Worm (Caenorhabditis elegans) whole organism, late embryonic: ENCODE data around the gene jmjd-1.1.

ENCODE experiments used
- C08G9.2 ChIP-seq: sonication (generic microtip); optimal IDR thresholded peaks from 2 replicates; lab custom pipeline; 2016; ENCODE audit warnings: mild to moderate bottlenecking, missing genetic modification characterization, moderate library complexity, missing compliant biosample characterization
- F13H6.1 ChIP-seq: sonication (generic microtip); optimal IDR thresholded peaks from 2 replicates; lab custom pipeline; 2016; ENCODE audit warnings: missing genetic modification characterization, missing compliant biosample characterization
- Y22D7AL.16 ChIP-seq: sonication (generic microtip); optimal IDR thresholded peaks from 2 replicates; lab custom pipeline; 2016; ENCODE audit warnings: missing genetic modification characterization, missing compliant biosample characterization
- ceh-18 ChIP-seq: sonication (generic microtip); optimal IDR thresholded peaks from 2 replicates; lab custom pipeline; 2016; ENCODE audit warnings: missing genetic modification characterization, missing compliant biosample characterization
- ceh-22 ChIP-seq: sonication (generic microtip); optimal IDR thresholded peaks from 2 replicates; lab custom pipeline; 2017; ENCODE audit warnings: missing biosample characterization, missing genetic modification characterization
- ceh-24 ChIP-seq: sonication (generic microtip); optimal IDR thresholded peaks from 2 replicates; lab custom pipeline; 2016; ENCODE audit warnings: mild to moderate bottlenecking, missing genetic modification characterization, missing compliant biosample characterization
- ceh-30 ChIP-seq: fragments of 150-350 bp; optimal IDR thresholded peaks from 2 replicates; lab custom pipeline; 2014; ENCODE audit warnings: missing biosample characterization, missing genetic modification characterization
- ceh-31 ChIP-seq: sonication (generic microtip); optimal IDR thresholded peaks from 2 replicates; lab custom pipeline; 2016; ENCODE audit warnings: missing genetic modification characterization, missing compliant biosample characterization
- ceh-34 ChIP-seq: sonication (generic microtip); optimal IDR thresholded peaks from 2 replicates; lab custom pipeline; 2016; ENCODE audit warnings: mild to moderate bottlenecking, missing genetic modification characterization, missing compliant biosample characterization
- ceh-6 ChIP-seq: fragments of 200-800 bp; sonication (Bioruptor generic); optimal IDR thresholded peaks from 2 replicates; lab custom pipeline; 2018; ENCODE audit warnings: mild to moderate bottlenecking, missing genetic modification characterization, missing compliant biosample characterization
- che-1 ChIP-seq: sonication (generic microtip); optimal IDR thresholded peaks from 2 replicates; lab custom pipeline; 2016; ENCODE audit warnings: mild to moderate bottlenecking, missing genetic modification characterization, missing compliant biosample characterization
- dve-1 ChIP-seq: sonication (generic microtip); optimal IDR thresholded peaks from 2 replicates; lab custom pipeline; 2017; ENCODE audit warnings: antibody characterized with exemption, mild to moderate bottlenecking, missing genetic modification characterization, missing compliant biosample characterization
- elt-2 ChIP-seq: sonication (generic microtip); optimal IDR thresholded peaks from 2 replicates; lab custom pipeline; 2016; ENCODE audit warnings: missing genetic modification reagents, missing genetic modification characterization, missing compliant biosample characterization
- elt-4 ChIP-seq: sonication (generic microtip); optimal IDR thresholded peaks from 2 replicates; lab custom pipeline; 2016; ENCODE audit warnings: missing genetic modification characterization, missing compliant biosample characterization
- ets-4 ChIP-seq: sonication (generic microtip); optimal IDR thresholded peaks from 2 replicates; lab custom pipeline; 2016; ENCODE audit warnings: missing genetic modification characterization, missing compliant biosample characterization
- eyg-1 ChIP-seq: sonication (generic microtip); optimal IDR thresholded peaks from 2 replicates; lab custom pipeline; 2016; ENCODE audit warnings: missing genotype, missing genetic modification characterization, missing compliant biosample characterization
- fkh-10 ChIP-seq: fragments of 150-350 bp; optimal IDR thresholded peaks from 2 replicates; lab custom pipeline; 2014; ENCODE audit warnings: missing biosample characterization, missing genetic modification reagents, missing genetic modification characterization
- hlh-13 ChIP-seq: fragments of 200-800 bp; sonication (Bioruptor generic); optimal IDR thresholded peaks from 2 replicates; lab custom pipeline; 2018; ENCODE audit warnings: mild to moderate bottlenecking, missing genetic modification characterization, missing compliant biosample characterization
- hlh-6 ChIP-seq: sonication (generic microtip); optimal IDR thresholded peaks from 2 replicates; lab custom pipeline; 2016; ENCODE audit warnings: missing genotype, missing genetic modification characterization, missing compliant biosample characterization
- lin-11 ChIP-seq: fragments of 200-800 bp; sonication (Bioruptor generic); optimal IDR thresholded peaks from 2 replicates; lab custom pipeline; 2018; ENCODE audit warnings: mild to moderate bottlenecking, missing genetic modification characterization, missing compliant biosample characterization
- mec-3 ChIP-seq: sonication (generic microtip); optimal IDR thresholded peaks from 2 replicates; lab custom pipeline; 2016; ENCODE audit warnings: borderline replicate concordance, missing genetic modification characterization, missing compliant biosample characterization
- odd-2 ChIP-seq: sonication (generic microtip); optimal IDR thresholded peaks from 2 replicates; lab custom pipeline; 2017; ENCODE audit warnings: antibody characterized with exemption, mild to moderate bottlenecking, missing genetic modification characterization, missing compliant biosample characterization
- pat-9 ChIP-seq: fragments of 200-800 bp; sonication (Bioruptor generic); optimal IDR thresholded peaks from 2 replicates; lab custom pipeline; 2018; ENCODE audit warnings: mild to moderate bottlenecking, missing genetic modification characterization, moderate library complexity, missing compliant biosample characterization
- pax-1 ChIP-seq: fragments of 150-350 bp; optimal IDR thresholded peaks from 2 replicates; lab custom pipeline; 2014; ENCODE audit warnings: missing biosample characterization, missing genetic modification characterization
- pha-2 ChIP-seq: sonication (generic microtip); optimal IDR thresholded peaks from 2 replicates; lab custom pipeline; 2017; ENCODE audit warnings: mild to moderate bottlenecking, missing genetic modification characterization, missing compliant biosample characterization
- pha-4 ChIP-seq: fragments of 150-350 bp; optimal IDR thresholded peaks from 2 replicates; lab custom pipeline; 2018; ENCODE audit warnings: missing biosample characterization, missing genetic modification reagents, missing genetic modification characterization
- pqm-1 ChIP-seq: sonication (generic microtip); optimal IDR thresholded peaks from 2 replicates; lab custom pipeline; 2016; ENCODE audit warnings: missing genetic modification characterization, missing compliant biosample characterization
- ref-2 ChIP-seq: sonication (generic microtip); optimal IDR thresholded peaks from 2 replicates; lab custom pipeline; 2016; ENCODE audit warnings: missing genetic modification characterization, missing compliant biosample characterization
- sdc-2 ChIP-seq: sonication (generic microtip); optimal IDR thresholded peaks from 2 replicates; lab custom pipeline; 2016; ENCODE audit warnings: missing genotype, missing genetic modification characterization, missing compliant biosample characterization
- syd-9 ChIP-seq: sonication (generic microtip); optimal IDR thresholded peaks from 2 replicates; lab custom pipeline; 2016; ENCODE audit warnings: mild to moderate bottlenecking, missing genetic modification characterization, moderate library complexity, missing compliant biosample characterization
- tbx-2 ChIP-seq: sonication (generic microtip); optimal IDR thresholded peaks from 2 replicates; lab custom pipeline; 2016; ENCODE audit warnings: missing genetic modification characterization, missing compliant biosample characterization
- ttx-3 ChIP-seq: sonication (generic microtip); optimal IDR thresholded peaks from 2 replicates; lab custom pipeline; 2016; ENCODE audit warnings: missing genetic modification reagents, missing genetic modification characterization, missing compliant biosample characterization
- unc-42 ChIP-seq: sonication (generic microtip); optimal IDR thresholded peaks from 2 replicates; lab custom pipeline; 2016; ENCODE audit warnings: missing genotype, missing genetic modification characterization, missing compliant biosample characterization
- unc-55 ChIP-seq: sonication (generic microtip); optimal IDR thresholded peaks from 2 replicates; lab custom pipeline; 2017; ENCODE audit warnings: missing biosample characterization, missing genetic modification reagents, missing genetic modification characterization
- zip-5 ChIP-seq: sonication (generic microtip); optimal IDR thresholded peaks from 2 replicates; lab custom pipeline; 2016; ENCODE audit warnings: missing genetic modification characterization, missing compliant biosample characterization

Gene jmjd-1.1

ce11 chrII:11845954-11846353 lies 39.6 kb downstream of the jmjd-1.1 start:
- TF ChIP-seq lin-11 (tag; lab: Kevin White, UChicago) (no peak), ets-4 (tag; lab: Kevin White, UChicago) (no peak), pha-2 (no peak), syd-9 (tag; lab: Kevin White, UChicago) (no peak)

ce11 chrII:11849572-11849971 lies 43.2 kb downstream of the jmjd-1.1 start:
- TF ChIP-seq ceh-34 (tag; lab: Kevin White, UChicago) (no peak), unc-55 (GFP tag; lab: Kevin White, UChicago) (no peak), dve-1 (tag; lab: Kevin White, UChicago) (no peak), hlh-13 (GFP tag; lab: Kevin White, UChicago) (no peak), fkh-10 (GFP tag; lab: Kevin White, UChicago) (no peak), pha-2 (no peak)

- TF ChIP-seq unc-42 (tag; lab: Kevin White, UChicago) (no peak), mec-3 (tag; lab: Kevin White, UChicago) (no peak), pha-4 (tag; lab: Kevin White, UChicago) (no peak), ceh-24 (tag; lab: Kevin White, UChicago) (no peak), pax-1 (no peak)
Measured at ce11 chrII:11852191-11852901, 46.0 kb downstream of the jmjd-1.1 start.

- TF ChIP-seq pqm-1 (tag; lab: Kevin White, UChicago) (no peak), ceh-30 (no peak), eyg-1 (tag; lab: Kevin White, UChicago) (no peak), Y22D7AL.16 (no peak), pha-2 (no peak), ets-4 (tag; lab: Kevin White, UChicago) (no peak), ceh-31 (tag; lab: Kevin White, UChicago) (no peak), sdc-2 (tag; lab: Kevin White, UChicago) (no peak), C08G9.2 (tag; lab: Kevin White, UChicago) (no peak), hlh-6 (tag; lab: Kevin White, UChicago) (no peak), elt-2 (tag; lab: Kevin White, UChicago) (no peak), ceh-6 (no peak), ref-2 (tag; lab: Kevin White, UChicago) (no peak), odd-2 (tag; lab: Kevin White, UChicago) (no peak), ceh-22 (tag; lab: Kevin White, UChicago) (no peak), tbx-2 (no peak), zip-5 (tag; lab: Kevin White, UChicago) (no peak), elt-4 (tag; lab: Kevin White, UChicago) (no peak), mec-3 (tag; lab: Kevin White, UChicago) (no peak), F13H6.1 (tag; lab: Kevin White, UChicago) (no peak)
Measured at ce11 chrII:11853108-11853507, 46.8 kb downstream of the jmjd-1.1 start.

- TF ChIP-seq ceh-18 (tag; lab: Kevin White, UChicago) (no peak), che-1 (tag; lab: Kevin White, UChicago) (no peak), pat-9 (tag; lab: Kevin White, UChicago) (no peak), pha-2 (no peak), ttx-3 (no peak)
Measured at ce11 chrII:11854749-11855148, 48.4 kb downstream of the jmjd-1.1 start.
